Worm (Caenorhabditis elegans) whole organism, L3 larva: ENCODE measurements around the gene F13H10.9.

ENCODE experiments used
- R02D3.7 ChIP-seq: fragments of 150-350 bp; optimal IDR thresholded peaks from 2 replicates; lab custom pipeline; 2014; ENCODE audit warnings: missing biosample characterization, missing genetic modification characterization
- ZK546.5 ChIP-seq: sonication (generic microtip); optimal IDR thresholded peaks from 2 replicates; lab custom pipeline; 2017; ENCODE audit warnings: missing biosample characterization, missing genetic modification characterization
- ama-1 ChIP-seq: fragments of 150-350 bp; optimal IDR thresholded peaks from 2 replicates; lab custom pipeline; 2018
- ceh-16 ChIP-seq: sonication (generic microtip); optimal IDR thresholded peaks from 2 replicates; lab custom pipeline; 2017; ENCODE audit warnings: missing biosample characterization, missing genetic modification characterization
- ceh-28 ChIP-seq: fragments of 150-350 bp; optimal IDR thresholded peaks from 2 replicates; lab custom pipeline; 2014; ENCODE audit warnings: missing biosample characterization, missing genetic modification reagents, missing genetic modification characterization
- ceh-82 ChIP-seq: fragments of 150-350 bp; optimal IDR thresholded peaks from 2 replicates; lab custom pipeline; 2014; ENCODE audit warnings: missing biosample characterization, missing genetic modification characterization
- ceh-9 ChIP-seq: sonication (generic microtip); optimal IDR thresholded peaks from 2 replicates; lab custom pipeline; 2018; ENCODE audit warnings: missing biosample characterization, missing genetic modification characterization
- daf-12 ChIP-seq: fragments of 150-350 bp; optimal IDR thresholded peaks from 2 replicates; lab custom pipeline; 2014; ENCODE audit warnings: missing biosample characterization, missing genetic modification reagents, missing genetic modification characterization
- elt-1 ChIP-seq: fragments of 150-350 bp; optimal IDR thresholded peaks from 2 replicates; lab custom pipeline; 2014; ENCODE audit warnings: missing biosample characterization, missing genetic modification characterization
- elt-2 ChIP-seq: sonication (generic microtip); optimal IDR thresholded peaks from 2 replicates; lab custom pipeline; 2016; ENCODE audit warnings: missing genetic modification reagents, mild to moderate bottlenecking, missing genetic modification characterization, missing compliant biosample characterization
- elt-3 ChIP-seq, 3 experiments: fragments of 150-350 bp in 1 of 3; sonication (generic microtip) in 2 of 3; optimal IDR thresholded peaks; 2 replicates in 2 of 3; 4 replicates in 1 of 3; lab custom pipeline; 2014 to 2017; ENCODE audit warnings: missing biosample characterization in 3 of 3, missing genetic modification characterization in 3 of 3
- fkh-10 ChIP-seq: sonication (generic microtip); optimal IDR thresholded peaks from 2 replicates; lab custom pipeline; 2017; ENCODE audit warnings: missing biosample characterization, missing genetic modification reagents, missing genetic modification characterization
- fkh-2 ChIP-seq: fragments of 150-350 bp; optimal IDR thresholded peaks from 2 replicates; lab custom pipeline; 2014; ENCODE audit warnings: missing biosample characterization, missing genetic modification reagents, missing genetic modification characterization
- fos-1 ChIP-seq: fragments of 150-350 bp; optimal IDR thresholded peaks from 2 replicates; lab custom pipeline; 2014; ENCODE audit warnings: missing biosample characterization, missing genetic modification characterization
- hmg-11 ChIP-seq: sonication (generic microtip); optimal IDR thresholded peaks from 2 replicates; lab custom pipeline; 2016; ENCODE audit warnings: missing genetic modification characterization, missing compliant biosample characterization
- jun-1 ChIP-seq: fragments of 150-350 bp; optimal IDR thresholded peaks from 2 replicates; lab custom pipeline; 2014; ENCODE audit warnings: missing biosample characterization, missing genetic modification reagents, missing genetic modification characterization
- lin-15B ChIP-seq: fragments of 150-350 bp; optimal IDR thresholded peaks from 2 replicates; lab custom pipeline; 2014; ENCODE audit warnings: missing biosample characterization, missing genetic modification characterization
- lin-39 ChIP-seq: fragments of 150-350 bp; optimal IDR thresholded peaks from 2 replicates; lab custom pipeline; 2018; ENCODE audit warnings: missing biosample characterization, missing genetic modification reagents, missing genetic modification characterization
- lsy-12 ChIP-seq: sonication (generic microtip); optimal IDR thresholded peaks from 2 replicates; lab custom pipeline; 2016; ENCODE audit warnings: mild to moderate bottlenecking, missing genetic modification characterization, missing compliant biosample characterization
- mdl-1 ChIP-seq: fragments of 150-350 bp; optimal IDR thresholded peaks from 2 replicates; lab custom pipeline; 2014; ENCODE audit warnings: missing biosample characterization, missing genetic modification characterization
- mml-1 ChIP-seq: fragments of 150-350 bp; sonication (generic microtip); optimal IDR thresholded peaks from 3 replicates; lab custom pipeline; 2014; ENCODE audit warnings: missing biosample characterization, missing genetic modification characterization
- nfya-1 ChIP-seq: sonication (generic microtip); optimal IDR thresholded peaks from 2 replicates; lab custom pipeline; 2017; ENCODE audit warnings: missing genetic modification characterization, mild to moderate bottlenecking, missing compliant biosample characterization, antibody characterized with exemption, moderate library complexity; ENCODE audit not compliant: insufficient read depth
- nhr-11 ChIP-seq: fragments of 150-350 bp; optimal IDR thresholded peaks from 2 replicates; lab custom pipeline; 2014; ENCODE audit warnings: missing biosample characterization, missing genetic modification characterization
- nhr-12 ChIP-seq: fragments of 150-350 bp; optimal IDR thresholded peaks from 2 replicates; lab custom pipeline; 2014; ENCODE audit warnings: missing biosample characterization, missing genetic modification characterization
- nhr-23 ChIP-seq: fragments of 150-350 bp; optimal IDR thresholded peaks from 2 replicates; lab custom pipeline; 2014; ENCODE audit warnings: missing biosample characterization, missing genetic modification reagents, missing genetic modification characterization
- nhr-237 ChIP-seq: fragments of 150-350 bp; optimal IDR thresholded peaks from 2 replicates; lab custom pipeline; 2014; ENCODE audit warnings: missing biosample characterization, missing genetic modification characterization
- nhr-25 ChIP-seq: sonication (generic microtip); optimal IDR thresholded peaks from 2 replicates; lab custom pipeline; 2017; ENCODE audit warnings: missing biosample characterization, missing genetic modification characterization
- nhr-28 ChIP-seq: fragments of 150-350 bp; optimal IDR thresholded peaks from 2 replicates; lab custom pipeline; 2014; ENCODE audit warnings: missing biosample characterization, missing genetic modification characterization
- nhr-43 ChIP-seq: sonication (generic microtip); optimal IDR thresholded peaks from 2 replicates; lab custom pipeline; 2016; ENCODE audit warnings: mild to moderate bottlenecking, missing genetic modification characterization, missing compliant biosample characterization; ENCODE audit not compliant: poor library complexity, severe bottlenecking
- nhr-76 ChIP-seq: fragments of 150-350 bp; sonication (generic microtip); optimal IDR thresholded peaks from 5 replicates; lab custom pipeline; 2014; ENCODE audit warnings: missing biosample characterization, missing genetic modification characterization
- nhr-77 ChIP-seq: fragments of 150-350 bp; optimal IDR thresholded peaks from 2 replicates; lab custom pipeline; 2014; ENCODE audit warnings: missing biosample characterization, missing genetic modification characterization
- pha-4 ChIP-seq: fragments of 150-350 bp; optimal IDR thresholded peaks from 2 replicates; lab custom pipeline; 2014; ENCODE audit warnings: missing biosample characterization, missing genetic modification reagents, missing genetic modification characterization
- pqm-1 ChIP-seq: fragments of 150-350 bp; optimal IDR thresholded peaks from 2 replicates; lab custom pipeline; 2017; ENCODE audit warnings: missing biosample characterization, missing genetic modification characterization, inconsistent platforms
- sea-2 ChIP-seq: fragments of 150-350 bp; sonication (generic microtip); optimal IDR thresholded peaks from 4 replicates; lab custom pipeline; 2014; ENCODE audit warnings: missing biosample characterization, missing genetic modification reagents, missing genetic modification characterization
- skn-1 ChIP-seq: fragments of 150-350 bp; optimal IDR thresholded peaks from 2 replicates; lab custom pipeline; 2014; ENCODE audit warnings: missing biosample characterization, missing genetic modification characterization
- snpc-4 ChIP-seq: fragments of 150-350 bp; optimal IDR thresholded peaks from 2 replicates; lab custom pipeline; 2014; ENCODE audit warnings: missing biosample characterization, missing genetic modification characterization
- tbx-2 ChIP-seq: sonication (generic microtip); optimal IDR thresholded peaks from 2 replicates; lab custom pipeline; 2016; ENCODE audit warnings: mild to moderate bottlenecking, missing genetic modification characterization, missing compliant biosample characterization
- unc-39 ChIP-seq: sonication (generic microtip); optimal IDR thresholded peaks from 4 replicates; lab custom pipeline; 2017; ENCODE audit warnings: missing biosample characterization, missing genetic modification characterization
- unc-62 ChIP-seq: fragments of 150-350 bp; sonication (generic microtip); optimal IDR thresholded peaks from 4 replicates; lab custom pipeline; 2014; ENCODE audit warnings: missing biosample characterization, missing genetic modification reagents, missing genetic modification characterization
- zag-1 ChIP-seq: fragments of 150-350 bp; optimal IDR thresholded peaks from 2 replicates; lab custom pipeline; 2014; ENCODE audit warnings: missing biosample characterization, missing genetic modification characterization
- ztf-11 ChIP-seq: fragments of 150-350 bp; optimal IDR thresholded peaks from 2 replicates; lab custom pipeline; 2014; ENCODE audit warnings: missing biosample characterization, missing genetic modification characterization

Gene F13H10.9

ce11 chrIV:11021512-11022268 lies 20.0 kb downstream of the F13H10.9 start, which contains the start of gene mogs-1:
Gene mogs-1 (minus strand): TSS chrIV:11021928.
- TF ChIP-seq ceh-16 (no peak), ceh-82 (tag; lab: Kevin White, UChicago) (no peak), nhr-43 (tag; lab: Kevin White, UChicago) (peak; percentile 60), nfya-1 (tag; lab: Kevin White, UChicago) (no peak), sea-2 (GFP tag; lab: Kevin White, UChicago) (no peak), ama-1 (lab: Kevin White, UChicago) (no peak), lin-39 (tag; lab: Kevin White, UChicago) (no peak), fos-1 (tag; lab: Kevin White, UChicago) (no peak), lin-15B (tag; lab: Kevin White, UChicago) (no peak), lsy-12 (tag; lab: Kevin White, UChicago) (no peak), elt-1 (peak; percentile 17), hmg-11 (tag; lab: Kevin White, UChicago) (peak; percentile 21), jun-1 (tag; lab: Kevin White, UChicago) (peak; percentile 17), ceh-9 (tag; lab: Kevin White, UChicago) (no peak), ceh-28 (tag; lab: Kevin White, UChicago) (no peak), ZK546.5 (no peak), skn-1 (tag; lab: Kevin White, UChicago) (no peak), nhr-237 (tag; lab: Kevin White, UChicago) (no peak), nhr-28 (tag; lab: Kevin White, UChicago) (no peak), R02D3.7 (tag; lab: Kevin White, UChicago) (no peak), zag-1 (no peak), fkh-10 (no peak), fkh-2 (tag; lab: Kevin White, UChicago) (no peak), snpc-4 (tag; lab: Kevin White, UChicago) (no peak), pha-4 (tag; lab: Kevin White, UChicago) (no peak), tbx-2 (tag; lab: Kevin White, UChicago) (no peak), unc-62 (GFP tag; lab: Kevin White, UChicago) (no peak), nhr-23 (tag; lab: Kevin White, UChicago) (peak; percentile 72), elt-3 (tag; optimal IDR thresholded peaks at IDR 0.05; lab: Kevin White, UChicago) (no peak), nhr-12 (no peak), nhr-11 (no peak), ztf-11 (tag; lab: Kevin White, UChicago) (no peak), mml-1 (tag; lab: Kevin White, UChicago) (no peak), pqm-1 (tag; lab: Kevin White, UChicago) (no peak), nhr-77 (no peak), daf-12 (no peak), elt-2 (tag; lab: Kevin White, UChicago) (peak; percentile 50), nhr-25 (tag; lab: Kevin White, UChicago) (peak; percentile 53), mdl-1 (tag; lab: Kevin White, UChicago) (no peak)

DNA sequence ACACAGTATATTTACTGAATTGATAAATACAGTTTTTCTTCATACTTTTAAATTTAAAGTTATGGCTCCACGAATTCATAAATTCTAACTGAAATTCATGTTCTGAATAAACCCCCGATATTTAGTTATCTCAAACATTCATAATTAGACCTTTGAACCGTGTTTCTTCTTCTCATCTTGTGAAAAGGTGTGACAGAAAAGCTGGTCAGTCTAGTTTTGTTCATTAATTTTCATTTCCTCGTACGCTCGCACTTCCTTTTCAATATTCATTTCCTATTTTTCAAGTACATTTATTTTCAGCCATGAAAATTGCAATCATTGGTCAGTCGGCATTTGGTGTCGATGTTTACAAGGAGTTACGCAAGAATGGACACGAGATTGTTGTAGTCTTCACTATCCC lies 20.6 kb downstream of the F13H10.9 start, which contains the start of gene alh-3:
Gene alh-3 (plus strand): TSS at position 301 of the 400 bp plus-strand sequence.
- TF ChIP-seq elt-1 (no peak), snpc-4 (tag; lab: Kevin White, UChicago) (no peak), unc-39 (no peak), ceh-28 (tag; lab: Kevin White, UChicago) (no peak), pha-4 (tag; lab: Kevin White, UChicago) (no peak), nhr-25 (tag; lab: Kevin White, UChicago) (no peak), ztf-11 (tag; lab: Kevin White, UChicago) (no peak), ceh-82 (tag; lab: Kevin White, UChicago) (no peak)

- TF ChIP-seq lsy-12 (tag; lab: Kevin White, UChicago) (peak; percentile 49), mml-1 (tag; lab: Kevin White, UChicago) (no peak), nhr-43 (tag; lab: Kevin White, UChicago) (peak; percentile 87), nhr-76 (tag; lab: Kevin White, UChicago) (no peak), lin-15B (tag; lab: Kevin White, UChicago) (no peak), pha-4 (tag; lab: Kevin White, UChicago) (peak; percentile 16), nhr-25 (tag; lab: Kevin White, UChicago) (peak; percentile 8), elt-1 (no peak), ama-1 (lab: Kevin White, UChicago) (peak; percentile 92), nfya-1 (tag; lab: Kevin White, UChicago) (peak; percentile 24), sea-2 (GFP tag; lab: Kevin White, UChicago) (peak; percentile 36), unc-39 (no peak), tbx-2 (tag; lab: Kevin White, UChicago) (peak; percentile 43), elt-3 (tag; optimal IDR thresholded peaks at IDR 0.05; lab: Kevin White, UChicago) (peak in 1 of 3 experiments; percentile 8), nhr-11 (no peak), lin-39 (tag; lab: Kevin White, UChicago) (peak; percentile 58)
- TF ChIP-seq, all 47 proteins: peak for 10
Measured at ce11 chrIV:11025941-11026340, 24.2 kb downstream of the F13H10.9 start.
